Fruit fly (Drosophila melanogaster) whole organism: ENCODE measurements around the gene robl62A.

ENCODE experiments used
- CG8478 ChIP-seq: fragments of >200 bp; optimal IDR thresholded peaks from 2 replicates; lab custom pipeline; 2018; ENCODE audit warnings: inconsistent platforms
- EcR ChIP-seq, 2 experiments: fragments of >200 bp; optimal IDR thresholded peaks; 2 replicates each; lab custom pipeline; 2017; ENCODE audit warnings: missing biosample characterization in 2 of 2, missing genetic modification characterization in 2 of 2, missing genetic modification reagents in 2 of 2
- pan ChIP-seq: fragments of >200 bp; optimal IDR thresholded peaks from 2 replicates; lab custom pipeline; 2017
- psq ChIP-seq: fragments of >200 bp; optimal IDR thresholded peaks from 2 replicates; lab custom pipeline; 2017
- usp ChIP-seq: fragments of >200 bp; optimal IDR thresholded peaks from 2 replicates; lab custom pipeline; 2017; ENCODE audit warnings: missing biosample characterization, missing genetic modification characterization, mixed read lengths

DNA sequence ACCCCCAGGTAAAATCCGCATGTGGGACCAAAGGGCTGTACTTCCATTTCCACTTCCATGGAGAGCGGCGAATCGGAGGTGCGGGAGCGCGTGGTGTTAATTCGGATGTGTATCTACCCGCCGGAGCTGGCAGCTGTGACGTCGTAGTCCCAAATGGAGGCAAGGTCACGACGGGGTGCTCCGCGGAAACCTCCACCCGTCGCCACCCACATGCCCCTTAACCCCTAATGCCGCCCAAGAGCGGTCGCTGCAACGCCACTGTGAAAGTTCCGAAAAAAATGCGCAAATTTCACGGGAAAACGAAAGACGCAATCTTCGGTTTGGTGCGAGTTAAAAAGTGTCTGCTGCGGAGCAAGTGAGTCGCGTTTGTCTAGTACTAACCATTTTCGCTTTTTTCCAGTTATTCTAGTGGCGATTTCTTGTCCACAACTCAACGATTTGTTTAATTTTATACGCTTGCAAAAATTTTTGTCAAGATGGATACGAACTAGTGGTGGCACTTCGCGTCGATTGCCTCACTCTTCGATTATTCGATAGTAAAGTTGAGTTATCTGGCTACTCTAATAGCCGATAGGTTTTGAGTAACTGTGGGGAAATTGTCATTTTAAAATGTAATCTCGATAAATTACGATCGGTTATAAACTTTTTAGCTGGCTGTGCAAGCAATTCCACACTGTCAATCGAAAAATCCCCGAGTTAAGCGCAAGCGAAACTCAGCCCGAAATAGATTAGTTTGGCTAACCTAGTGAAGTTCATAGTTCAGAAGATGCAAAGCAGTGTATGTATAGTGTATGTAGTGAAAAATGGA lies 24.9 kb downstream of the robl62A start, which contains the start of the genes hfp and Psa:
- TF ChIP-seq usp (GFP tag; lab: Kevin White, UChicago) (no peak), EcR (GFP tag; optimal IDR thresholded peaks at IDR 0.05; lab: Kevin White, UChicago) (no peak), pan (lab: Kevin White, UChicago) (no peak), psq (lab: Kevin White, UChicago) (no peak), CG8478 (no peak)
